In genomic region chr3L:21136253-21136652, dm6 we compare ENCODE assay signal across 2 fruit fly cellular contexts.
TF ChIP-seq lines count a peak whose summit lies in the region.

Gene CG10565 (minus strand): TSS chr3L:21136353.

- no peak for TF ChIP-seq CTCF in whole organism, embryonic (GFP tag; optimal IDR thresholded peaks at IDR 0.05; lab: Kevin White, UChicago)

TF ChIP-seq in whole organism, adult, 20 proteins besides CTCF, POLR2A, EP300 and RAD21:
- TF ChIP-seq kay (GFP tag; lab: Kevin White, UChicago; ENCODE audit: borderline replicate concordance): no peak
- TF ChIP-seq CG5204 (GFP tag; optimal IDR thresholded peaks at IDR 0.05; lab: Kevin White, UChicago): peak; percentile 36

TF ChIP-seq in whole organism, embryonic, 481 proteins besides CTCF, POLR2A, EP300 and RAD21:
- TF ChIP-seq zfh1 (GFP tag; IDR thresholded peaks at IDR 0.05; lab: Robert Waterston, UW) (no peak), Doc3 (GFP tag; IDR thresholded peaks at IDR 0.05; lab: Robert Waterston, UW; ENCODE audit: partially characterized antibody) (0 out of 3 replicates have a peak, but pooled peaks have one; percentile 5)
TF ChIP-seq in whole organism, embryonic: peak in this region for 1.
